Worm (Caenorhabditis elegans): Measurements from ENCODE around the gene F01E11.20.
A peak's percentile ranks its signal among the peaks of the same experiment; 100 is the strongest.

The F01E11.20 gene

ce11 chrX:6989342-6989741 is 7.0 kb downstream of the F01E11.20 start, which contains the start of gene F01E11.18:
Gene F01E11.18 (plus strand): TSS chrX:6989642.
- TF ChIP-seq cog-1 (tag; optimal IDR thresholded peaks at IDR 0.05) (no peak), med-1 (GFP tag; optimal IDR thresholded peaks at IDR 0.05; ENCODE audit: insufficient read depth) (no peak), ztf-29 (GFP tag; IDR thresholded peaks at IDR 0.05) (no peak), T22C8.4 (GFP tag; IDR thresholded peaks at IDR 0.05) (no peak), flt-1 (GFP tag; IDR thresholded peaks at IDR 0.05) (no peak), tab-1 (GFP tag; IDR thresholded peaks at IDR 0.05) (no peak), ref-1 (GFP tag; conservative IDR thresholded peaks at IDR 0.05) (no peak), klf-2 (GFP tag; conservative IDR thresholded peaks at IDR 0.05) (no peak), ztf-23 (GFP tag; IDR thresholded peaks at IDR 0.05) (no peak)

DNA sequence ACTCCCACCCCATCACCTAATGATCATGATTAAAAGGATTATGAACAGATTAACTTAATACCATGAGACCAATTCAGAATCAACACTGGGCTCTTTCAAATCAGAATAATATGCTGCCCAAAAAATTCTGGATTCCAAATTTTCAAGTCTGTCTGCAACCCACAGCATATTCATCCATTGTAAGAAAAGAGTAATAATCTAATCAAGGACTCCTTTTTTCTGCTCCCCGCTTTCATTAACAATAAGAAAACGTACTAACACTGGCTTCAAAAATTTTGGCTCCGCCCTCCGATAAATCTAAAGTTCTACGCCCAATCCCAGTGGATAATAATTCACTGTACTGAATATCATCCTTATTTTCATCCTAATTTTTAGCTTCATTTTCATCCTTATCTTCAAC is 8.1 kb downstream of the F01E11.20 start:
- TF ChIP-seq cog-1 (tag; optimal IDR thresholded peaks at IDR 0.05) (no peak), ztf-29 (GFP tag; IDR thresholded peaks at IDR 0.05) (no peak), ztf-23 (GFP tag; IDR thresholded peaks at IDR 0.05) (no peak), ref-1 (GFP tag; conservative IDR thresholded peaks at IDR 0.05) (no peak), T22C8.4 (GFP tag; IDR thresholded peaks at IDR 0.05) (no peak), tab-1 (GFP tag; IDR thresholded peaks at IDR 0.05) (no peak)

DNA sequence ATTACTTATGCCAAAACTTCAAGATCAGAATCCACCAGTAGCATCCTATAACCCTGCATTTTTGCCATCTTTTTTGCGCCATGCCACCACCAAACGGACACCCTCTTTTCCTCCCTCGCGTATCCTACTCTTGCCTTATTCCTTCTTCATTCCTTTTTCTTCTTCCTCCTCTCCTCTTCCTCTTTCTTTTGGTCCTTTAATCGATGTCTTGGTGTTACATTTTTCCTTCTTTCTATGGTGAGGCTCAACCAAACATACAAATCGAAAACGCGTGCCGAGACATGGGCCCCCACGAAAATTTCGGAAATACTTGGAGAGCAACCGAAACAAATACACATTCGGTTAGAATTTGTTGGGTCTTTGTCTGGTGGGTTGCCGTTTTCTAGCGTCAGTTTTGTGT is 25.0 kb downstream of the F01E11.20 start:
- TF ChIP-seq klf-2 (GFP tag; conservative IDR thresholded peaks at IDR 0.05) (no peak), tab-1 (GFP tag; IDR thresholded peaks at IDR 0.05) (no peak), ztf-29 (GFP tag; IDR thresholded peaks at IDR 0.05) (no peak), T22C8.4 (GFP tag; IDR thresholded peaks at IDR 0.05) (no peak), flt-1 (GFP tag; IDR thresholded peaks at IDR 0.05) (no peak), cog-1 (tag; optimal IDR thresholded peaks at IDR 0.05) (no peak), ref-1 (GFP tag; conservative IDR thresholded peaks at IDR 0.05) (no peak), ztf-23 (GFP tag; IDR thresholded peaks at IDR 0.05) (no peak), med-1 (GFP tag; optimal IDR thresholded peaks at IDR 0.05; ENCODE audit: insufficient read depth) (no peak)

ce11 chrX:6970134-6970533 is 26.2 kb downstream of the F01E11.20 start:
- TF ChIP-seq T22C8.4 (GFP tag; IDR thresholded peaks at IDR 0.05) (no peak), cog-1 (tag; optimal IDR thresholded peaks at IDR 0.05) (no peak), klf-2 (GFP tag; conservative IDR thresholded peaks at IDR 0.05) (no peak), ztf-29 (GFP tag; IDR thresholded peaks at IDR 0.05) (no peak), med-1 (GFP tag; optimal IDR thresholded peaks at IDR 0.05; ENCODE audit: insufficient read depth) (no peak), tab-1 (GFP tag; IDR thresholded peaks at IDR 0.05) (no peak), flt-1 (GFP tag; IDR thresholded peaks at IDR 0.05) (no peak), ztf-23 (GFP tag; IDR thresholded peaks at IDR 0.05) (no peak), ref-1 (GFP tag; conservative IDR thresholded peaks at IDR 0.05) (no peak)

- TF ChIP-seq ref-1 (GFP tag; conservative IDR thresholded peaks at IDR 0.05) (no peak), T22C8.4 (GFP tag; IDR thresholded peaks at IDR 0.05) (no peak), tab-1 (GFP tag; IDR thresholded peaks at IDR 0.05) (no peak), klf-2 (GFP tag; conservative IDR thresholded peaks at IDR 0.05) (no peak), ztf-23 (GFP tag; IDR thresholded peaks at IDR 0.05) (no peak), med-1 (GFP tag; optimal IDR thresholded peaks at IDR 0.05; ENCODE audit: insufficient read depth) (no peak), cog-1 (tag; optimal IDR thresholded peaks at IDR 0.05) (no peak), flt-1 (GFP tag; IDR thresholded peaks at IDR 0.05) (no peak), ztf-29 (GFP tag; IDR thresholded peaks at IDR 0.05) (no peak)
Observed at ce11 chrX:6968553-6968952, 27.8 kb downstream of the F01E11.20 start.

DNA sequence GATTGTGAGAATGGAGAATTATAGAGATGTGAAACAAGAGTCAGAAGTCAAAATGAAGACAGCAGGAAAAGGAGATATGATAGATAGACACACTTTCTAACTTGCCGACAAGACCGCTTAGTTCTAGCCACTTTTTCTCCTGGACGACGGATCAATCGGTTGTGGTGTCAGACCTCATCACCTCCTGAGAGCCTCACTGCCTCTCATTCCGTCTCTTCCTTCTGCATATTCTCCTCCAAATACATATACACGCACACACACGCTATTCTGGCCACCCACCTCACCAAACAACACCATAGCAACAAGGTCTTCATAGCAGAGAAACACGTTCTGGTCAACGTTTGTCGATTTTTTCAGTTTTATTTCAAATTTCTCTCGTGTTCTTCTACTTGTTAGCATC is 29.3 kb downstream of the F01E11.20 start, which contains the start of gene F01E11.3:
TSS of gene F01E11.3 (plus strand) at position 301 of the 400 bp plus-strand sequence.
- TF ChIP-seq klf-2 (GFP tag; conservative IDR thresholded peaks at IDR 0.05) (no peak), med-1 (GFP tag; optimal IDR thresholded peaks at IDR 0.05; ENCODE audit: insufficient read depth) (no peak), cog-1 (tag; optimal IDR thresholded peaks at IDR 0.05) (no peak), flt-1 (GFP tag; IDR thresholded peaks at IDR 0.05) (no peak), ref-1 (GFP tag; conservative IDR thresholded peaks at IDR 0.05) (no peak), ztf-23 (GFP tag; IDR thresholded peaks at IDR 0.05) (no peak), T22C8.4 (GFP tag; IDR thresholded peaks at IDR 0.05) (no peak), ztf-29 (GFP tag; IDR thresholded peaks at IDR 0.05) (no peak), tab-1 (GFP tag; IDR thresholded peaks at IDR 0.05) (no peak)

DNA sequence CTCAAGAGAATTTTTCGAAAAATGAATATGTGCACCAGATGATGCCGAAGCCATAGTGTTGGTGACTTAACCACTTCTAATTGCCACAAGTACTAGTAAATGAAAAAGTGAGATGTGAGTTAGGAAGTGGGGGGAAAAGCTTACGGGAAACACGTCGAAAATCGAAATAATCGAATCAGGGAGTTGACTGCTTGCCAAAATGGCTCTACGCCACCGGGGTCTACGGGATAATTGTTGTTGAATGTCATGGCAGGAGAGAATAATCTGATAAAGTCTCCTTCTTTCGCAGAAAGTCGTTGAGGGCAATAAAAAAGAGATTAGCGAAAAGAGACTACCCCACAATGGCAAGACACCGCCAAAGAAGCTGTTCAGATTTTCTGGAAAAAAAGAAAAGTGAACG is 32.5 kb downstream of the F01E11.20 start:
- TF ChIP-seq T22C8.4 (GFP tag; IDR thresholded peaks at IDR 0.05) (no peak), ref-1 (GFP tag; conservative IDR thresholded peaks at IDR 0.05) (no peak), ztf-23 (GFP tag; IDR thresholded peaks at IDR 0.05) (no peak), flt-1 (GFP tag; IDR thresholded peaks at IDR 0.05) (no peak), med-1 (GFP tag; optimal IDR thresholded peaks at IDR 0.05; ENCODE audit: insufficient read depth) (no peak), ztf-29 (GFP tag; IDR thresholded peaks at IDR 0.05) (no peak), klf-2 (GFP tag; conservative IDR thresholded peaks at IDR 0.05) (no peak), tab-1 (GFP tag; IDR thresholded peaks at IDR 0.05) (no peak), cog-1 (tag; optimal IDR thresholded peaks at IDR 0.05) (no peak)

DNA sequence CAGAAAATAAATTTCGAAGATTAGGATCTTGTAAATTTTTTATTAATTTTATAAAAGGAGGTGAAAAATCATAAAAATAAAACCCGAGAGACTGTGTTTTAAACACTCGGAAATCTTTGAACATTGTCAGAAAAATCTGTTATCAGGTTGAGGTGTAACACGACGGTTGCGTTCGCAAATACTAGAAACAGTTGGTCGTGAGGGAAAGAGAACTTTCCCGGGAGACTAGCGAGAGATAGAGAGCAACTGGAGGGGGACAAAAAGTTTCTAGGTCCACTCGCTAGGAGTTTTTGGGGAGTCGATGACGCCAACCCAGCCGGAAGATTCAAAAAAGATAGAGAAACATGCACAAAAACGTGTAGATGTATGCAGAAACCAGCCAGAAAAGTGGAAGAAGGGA is 34.0 kb downstream of the F01E11.20 start:
- TF ChIP-seq ref-1 (GFP tag; conservative IDR thresholded peaks at IDR 0.05), result no peak
- TF ChIP-seq tab-1 (GFP tag; IDR thresholded peaks at IDR 0.05), result no peak
- no peak for TF ChIP-seq T22C8.4 (GFP tag; IDR thresholded peaks at IDR 0.05)
- TF ChIP-seq klf-2 (GFP tag; conservative IDR thresholded peaks at IDR 0.05), result no peak
- no peak for TF ChIP-seq ztf-29 (GFP tag; IDR thresholded peaks at IDR 0.05)
- TF ChIP-seq med-1 (GFP tag; optimal IDR thresholded peaks at IDR 0.05; ENCODE audit: insufficient read depth), result no peak
- no peak for TF ChIP-seq ztf-23 (GFP tag; IDR thresholded peaks at IDR 0.05)
- TF ChIP-seq cog-1 (tag; optimal IDR thresholded peaks at IDR 0.05), result no peak
- no peak for TF ChIP-seq flt-1 (GFP tag; IDR thresholded peaks at IDR 0.05)

DNA sequence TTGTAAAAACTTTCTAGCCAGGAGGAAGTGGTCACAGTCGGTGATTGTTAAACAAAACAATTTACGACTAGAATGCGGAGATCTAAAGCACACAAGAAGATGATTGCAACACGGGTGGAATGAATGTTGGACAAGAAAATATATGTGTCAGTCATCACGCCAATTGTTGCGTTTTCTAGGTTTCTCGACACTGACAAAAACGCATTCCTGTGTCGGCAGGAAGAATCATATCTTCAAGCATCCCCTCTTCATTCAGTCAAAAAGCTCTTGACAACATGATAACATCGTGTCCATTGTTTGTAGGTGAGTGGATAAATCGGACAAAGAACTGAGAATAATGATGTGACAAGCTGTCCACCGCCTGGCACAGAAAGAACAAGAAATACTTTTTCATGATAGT is 36.8 kb downstream of the F01E11.20 start:
- TF ChIP-seq T22C8.4 (GFP tag; IDR thresholded peaks at IDR 0.05), result no peak
- TF ChIP-seq cog-1 (tag; optimal IDR thresholded peaks at IDR 0.05), result peak; percentile 16
- TF ChIP-seq ztf-23 (GFP tag; IDR thresholded peaks at IDR 0.05), result no peak

DNA sequence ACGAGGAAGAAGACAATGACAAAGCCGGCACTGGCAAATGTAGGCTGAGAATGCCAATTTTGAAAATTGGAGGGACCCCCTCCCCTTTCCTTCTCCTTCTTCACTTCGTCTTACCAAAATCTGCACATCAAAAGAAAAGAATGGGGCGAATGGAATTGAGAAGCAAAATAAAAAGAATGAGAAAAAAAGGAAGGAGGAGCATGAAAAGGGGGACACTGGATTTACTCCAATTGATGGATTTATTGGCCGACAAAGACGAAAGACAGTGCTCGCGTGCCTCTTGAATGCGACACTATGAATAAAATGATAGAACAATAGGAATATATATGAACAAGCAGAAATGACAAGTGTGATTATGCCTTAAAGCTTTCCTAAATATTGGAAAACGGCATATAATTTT is 37.4 kb downstream of the F01E11.20 start:
- TF ChIP-seq T22C8.4 (GFP tag; IDR thresholded peaks at IDR 0.05), result no peak
- TF ChIP-seq ztf-29 (GFP tag; IDR thresholded peaks at IDR 0.05), result no peak
- no peak for TF ChIP-seq klf-2 (GFP tag; conservative IDR thresholded peaks at IDR 0.05)
- TF ChIP-seq ref-1 (GFP tag; conservative IDR thresholded peaks at IDR 0.05), result no peak
- peak; percentile 44; the same call in 1 of the 2 replicates for TF ChIP-seq ztf-23 (GFP tag; IDR thresholded peaks at IDR 0.05)
